Fruit fly (Drosophila melanogaster): Measurements from ENCODE around the gene CG33293.

- no peak for TF ChIP-seq Dll (optimal IDR thresholded peaks at IDR 0.05)
- no peak for TF ChIP-seq psq (optimal IDR thresholded peaks at IDR 0.05)
- TF ChIP-seq usp (GFP tag; optimal IDR thresholded peaks at IDR 0.05): no peak
- no peak for TF ChIP-seq CG8478 (optimal IDR thresholded peaks at IDR 0.05)
These were observed 10.2 kb upstream of the CG33293 start for dm6 chr3R:5250530-5251242.
